Fruit fly (Drosophila melanogaster) whole organism, embryonic: ENCODE data around the gene CG4009.
A peak's percentile ranks its signal among the peaks of the same experiment; 100 is the strongest.

Experiments used
- Ada2b ChIP-seq: fragments of 200-800 bp; sonication (Bioruptor generic); IDR thresholded peaks from 2 replicates; pipeline ENCODE4 v1.3.6; 2022; ENCODE audit warnings: missing biosample characterization, missing genetic modification characterization
- Asciz ChIP-seq: fragments of 200-800 bp; sonication (Bioruptor generic); optimal IDR thresholded peaks from 2 replicates; lab custom pipeline; 2017; ENCODE audit warnings: missing biosample characterization, mild to moderate bottlenecking, missing genetic modification characterization, missing genetic modification reagents
- BEAF-32 ChIP-seq: fragments of 200-800 bp; sonication (Bioruptor generic); optimal IDR thresholded peaks from 3 replicates; lab custom pipeline; 2017; ENCODE audit warnings: missing biosample characterization, missing genetic modification characterization, mild to moderate bottlenecking, moderate library complexity, missing genetic modification reagents
- Blimp-1 ChIP-seq: fragments of 200-800 bp; sonication (Bioruptor generic); optimal IDR thresholded peaks from 3 replicates; lab custom pipeline; 2018; ENCODE audit warnings: missing biosample characterization, missing genetic modification characterization, mild to moderate bottlenecking, moderate library complexity, missing genetic modification reagents
- CG10979 ChIP-seq: fragments of 200-800 bp; sonication (Bioruptor generic); optimal IDR thresholded peaks from 2 replicates; lab custom pipeline; 2018; ENCODE audit warnings: missing biosample characterization, mild to moderate bottlenecking, missing genetic modification characterization, moderate library complexity
- CG11247 ChIP-seq: fragments of 200-800 bp; sonication (Bioruptor generic); IDR thresholded peaks from 2 replicates; pipeline ENCODE4 v1.3.6; 2022; ENCODE audit warnings: missing biosample characterization, missing genetic modification characterization
- CG11696 ChIP-seq: fragments of 200-800 bp; sonication (Bioruptor generic); IDR thresholded peaks from 2 replicates; pipeline ENCODE4 v1.3.6; 2022; ENCODE audit warnings: missing biosample characterization, missing genetic modification characterization
- CG12659 ChIP-seq: fragments of 200-800 bp; sonication (Bioruptor generic); optimal IDR thresholded peaks from 3 replicates; lab custom pipeline; 2017; ENCODE audit warnings: mild to moderate bottlenecking, missing biosample characterization, missing genetic modification reagents, missing genetic modification characterization
- CG14050 ChIP-seq: fragments of 200-800 bp; sonication (Bioruptor generic); IDR thresholded peaks from 3 replicates; pipeline ENCODE4 v1.3.6; 2022; ENCODE audit warnings: missing biosample characterization, missing genetic modification characterization
- CG15514 ChIP-seq: fragments of 200-800 bp; sonication (Bioruptor generic); optimal IDR thresholded peaks from 3 replicates; lab custom pipeline; 2017; ENCODE audit warnings: missing biosample characterization, missing genetic modification characterization, mild to moderate bottlenecking, moderate library complexity, missing genetic modification reagents
- CG17328 ChIP-seq: fragments of 200-800 bp; sonication (Bioruptor generic); IDR thresholded peaks from 2 replicates; pipeline ENCODE4 v1.3.6; 2022; ENCODE audit warnings: missing biosample characterization, missing genetic modification characterization
- CG1792 ChIP-seq: fragments of 200-800 bp; sonication (Bioruptor generic); optimal IDR thresholded peaks from 2 replicates; lab custom pipeline; 2016; ENCODE audit warnings: missing biosample characterization, missing genetic modification characterization
- CG30403 ChIP-seq: fragments of 200-800 bp; sonication (Bioruptor generic); optimal IDR thresholded peaks from 3 replicates; lab custom pipeline; 2016; ENCODE audit warnings: missing biosample characterization, missing genetic modification characterization
- CG3065 ChIP-seq: fragments of 200-800 bp; sonication (Bioruptor generic); optimal IDR thresholded peaks from 2 replicates; lab custom pipeline; 2016; ENCODE audit warnings: missing biosample characterization, missing genetic modification characterization
- CG3407 ChIP-seq: fragments of 200-800 bp; sonication (Bioruptor generic); optimal IDR thresholded peaks from 2 replicates; lab custom pipeline; 2018; ENCODE audit warnings: missing biosample characterization, mild to moderate bottlenecking, missing genetic modification characterization
- CG3995 ChIP-seq: fragments of 200-800 bp; sonication (Bioruptor generic); optimal IDR thresholded peaks from 3 replicates; lab custom pipeline; 2016; ENCODE audit warnings: missing biosample characterization, missing genetic modification characterization
- CG6689 ChIP-seq: fragments of 200-800 bp; sonication (Bioruptor generic); IDR thresholded peaks from 2 replicates; pipeline ENCODE4 v1.3.6; 2022; ENCODE audit warnings: missing biosample characterization, missing genetic modification characterization
- CG7357 ChIP-seq: fragments of 200-800 bp; sonication (Bioruptor generic); IDR thresholded peaks from 3 replicates; pipeline ENCODE4 v1.3.6; 2022; ENCODE audit warnings: missing biosample characterization, missing genetic modification characterization
- CG7556 ChIP-seq: fragments of 200-800 bp; sonication (Bioruptor generic); optimal IDR thresholded peaks from 2 replicates; lab custom pipeline; 2017; ENCODE audit warnings: missing biosample characterization, mild to moderate bottlenecking, missing genetic modification characterization
- CG8089 ChIP-seq: fragments of 200-800 bp; sonication (Bioruptor generic); optimal IDR thresholded peaks from 3 replicates; lab custom pipeline; 2016; ENCODE audit warnings: missing biosample characterization, missing genetic modification characterization
- CG8944 ChIP-seq: fragments of 200-800 bp; sonication (Bioruptor generic); optimal IDR thresholded peaks from 3 replicates; lab custom pipeline; 2016; ENCODE audit warnings: missing biosample characterization, missing genetic modification characterization
- CG9437 ChIP-seq: fragments of 200-800 bp; sonication (Bioruptor generic); optimal IDR thresholded peaks from 2 replicates; lab custom pipeline; 2018; ENCODE audit warnings: missing biosample characterization, mild to moderate bottlenecking, missing genetic modification characterization
- CHES-1-like ChIP-seq: fragments of 200-800 bp; sonication (Bioruptor generic); optimal IDR thresholded peaks from 2 replicates; lab custom pipeline; 2016; ENCODE audit warnings: missing biosample characterization, missing genetic modification characterization
- Hey ChIP-seq: fragments of 200-800 bp; sonication (Bioruptor generic); optimal IDR thresholded peaks from 3 replicates; lab custom pipeline; 2018; ENCODE audit warnings: missing biosample characterization, mild to moderate bottlenecking, missing genetic modification characterization
- Hmr ChIP-seq: fragments of 200-800 bp; sonication (Bioruptor generic); optimal IDR thresholded peaks from 3 replicates; lab custom pipeline; 2017; ENCODE audit warnings: mild to moderate bottlenecking, missing biosample characterization, missing genetic modification reagents, missing genetic modification characterization
- Hr3 ChIP-seq: fragments of 200-800 bp; sonication (Bioruptor generic); optimal IDR thresholded peaks from 3 replicates; lab custom pipeline; 2016; ENCODE audit warnings: missing biosample characterization, missing genetic modification characterization
- NC2β ChIP-seq: fragments of 200-800 bp; sonication (Bioruptor generic); optimal IDR thresholded peaks from 2 replicates; lab custom pipeline; 2016; ENCODE audit warnings: missing biosample characterization, missing genetic modification characterization
- ash1 ChIP-seq: fragments of 200-800 bp; sonication (Bioruptor generic); optimal IDR thresholded peaks from 2 replicates; lab custom pipeline; 2018; ENCODE audit warnings: missing biosample characterization, mild to moderate bottlenecking, missing genetic modification characterization
- bbx ChIP-seq: fragments of 200-800 bp; sonication (Bioruptor generic); IDR thresholded peaks from 2 replicates; pipeline ENCODE4 v1.3.6; 2022; ENCODE audit warnings: missing biosample characterization, missing genetic modification characterization; ENCODE audit not compliant: partially characterized antibody
- chn ChIP-seq: fragments of 200-800 bp; sonication (Bioruptor generic); optimal IDR thresholded peaks from 2 replicates; lab custom pipeline; 2016; ENCODE audit warnings: missing biosample characterization, missing genetic modification characterization
- corto ChIP-seq: fragments of 200-800 bp; sonication (Bioruptor generic); optimal IDR thresholded peaks from 2 replicates; lab custom pipeline; 2016; ENCODE audit warnings: missing biosample characterization, mild to moderate bottlenecking, missing genetic modification characterization, moderate library complexity
- dpn ChIP-seq, 2 experiments: fragments of 200-800 bp; sonication (Bioruptor generic); optimal IDR thresholded peaks; 3 replicates each; lab custom pipeline; 2016; ENCODE audit warnings: missing biosample characterization in 2 of 2, missing genetic modification characterization in 2 of 2
- gce ChIP-seq: fragments of 200-800 bp; sonication (Bioruptor generic); IDR thresholded peaks from 3 replicates; pipeline ENCODE4 v1.3.6; 2022; ENCODE audit warnings: missing biosample characterization, missing genetic modification characterization
- insv ChIP-seq, 2 experiments: fragments of 200-800 bp; sonication (Bioruptor generic); optimal IDR thresholded peaks; 3 replicates each; lab custom pipeline; 2016 to 2018; ENCODE audit warnings: missing biosample characterization in 2 of 2, missing genetic modification characterization in 2 of 2
- jigr1 ChIP-seq: fragments of 200-800 bp; sonication (Bioruptor generic); IDR thresholded peaks from 3 replicates; pipeline ENCODE4 v1.3.6; 2022; ENCODE audit warnings: missing biosample characterization, missing genetic modification characterization
- lbe ChIP-seq: fragments of 200-800 bp; sonication (Bioruptor generic); optimal IDR thresholded peaks from 2 replicates; lab custom pipeline; 2016; ENCODE audit warnings: missing biosample characterization, mild to moderate bottlenecking, missing genetic modification characterization
- lola ChIP-seq, 3 experiments: fragments of >200 bp in 2 of 3; fragments of 200-800 bp in 1 of 3; sonication (Bioruptor generic) in 1 of 3; optimal IDR thresholded peaks; 2 replicates each; lab custom pipeline; 2017 to 2019; ENCODE audit warnings: missing biosample characterization in 3 of 3, missing genetic modification characterization in 3 of 3, mild to moderate bottlenecking in 1 of 3, moderate library complexity in 1 of 3
- mam ChIP-seq: fragments of 200-800 bp; sonication (Bioruptor generic); optimal IDR thresholded peaks from 3 replicates; lab custom pipeline; 2016; ENCODE audit warnings: missing biosample characterization, missing genetic modification characterization
- nerfin-2 ChIP-seq: fragments of 200-800 bp; sonication (Bioruptor generic); IDR thresholded peaks from 2 replicates; pipeline ENCODE4 v1.3.6; 2022; ENCODE audit warnings: missing biosample characterization, missing genetic modification characterization; ENCODE audit not compliant: partially characterized antibody
- row ChIP-seq: fragments of 200-800 bp; sonication (Bioruptor generic); IDR thresholded peaks from 3 replicates; pipeline ENCODE4 v1.3.6; 2022; ENCODE audit warnings: missing biosample characterization, missing genetic modification characterization
- run ChIP-seq: fragments of 200-800 bp; sonication (Bioruptor generic); optimal IDR thresholded peaks from 3 replicates; lab custom pipeline; 2018; ENCODE audit warnings: missing biosample characterization, mild to moderate bottlenecking, missing genetic modification characterization
- sc ChIP-seq, 3 experiments: fragments of >200 bp in 2 of 3; fragments of 200-800 bp in 1 of 3; sonication (Bioruptor generic) in 1 of 3; optimal IDR thresholded peaks; 2 replicates in 2 of 3; 3 replicates in 1 of 3; lab custom pipeline; 2017; ENCODE audit warnings: mild to moderate bottlenecking in 1 of 3, missing biosample characterization in 1 of 3, missing genetic modification characterization in 1 of 3, missing genetic modification reagents in 1 of 3
- sd ChIP-seq: fragments of 200-800 bp; sonication (Bioruptor generic); optimal IDR thresholded peaks from 3 replicates; lab custom pipeline; 2018; ENCODE audit warnings: missing biosample characterization, mild to moderate bottlenecking, missing genetic modification characterization, moderate library complexity
- tin ChIP-seq: fragments of 200-800 bp; sonication (Bioruptor generic); optimal IDR thresholded peaks from 3 replicates; lab custom pipeline; 2016; ENCODE audit warnings: missing biosample characterization, missing genetic modification characterization
- tx ChIP-seq: fragments of 200-800 bp; sonication (Bioruptor generic); optimal IDR thresholded peaks from 2 replicates; lab custom pipeline; 2016; ENCODE audit warnings: missing biosample characterization, missing genetic modification characterization
- unc-4 ChIP-seq: fragments of 200-800 bp; sonication (Bioruptor generic); IDR thresholded peaks from 2 replicates; pipeline ENCODE4 v1.3.6; 2022; ENCODE audit warnings: missing biosample characterization, missing genetic modification characterization; ENCODE audit not compliant: partially characterized antibody
- wdn ChIP-seq: fragments of 200-800 bp; sonication (Bioruptor generic); IDR thresholded peaks from 2 replicates; pipeline ENCODE4 v1.3.6; 2022; ENCODE audit warnings: missing biosample characterization, missing genetic modification characterization
- zen2 ChIP-seq: fragments of 200-800 bp; sonication (Bioruptor generic); IDR thresholded peaks from 3 replicates; pipeline ENCODE4 v1.3.6; 2022; ENCODE audit warnings: missing biosample characterization, missing genetic modification characterization; ENCODE audit not compliant: partially characterized antibody

CG4009 gene

DNA sequence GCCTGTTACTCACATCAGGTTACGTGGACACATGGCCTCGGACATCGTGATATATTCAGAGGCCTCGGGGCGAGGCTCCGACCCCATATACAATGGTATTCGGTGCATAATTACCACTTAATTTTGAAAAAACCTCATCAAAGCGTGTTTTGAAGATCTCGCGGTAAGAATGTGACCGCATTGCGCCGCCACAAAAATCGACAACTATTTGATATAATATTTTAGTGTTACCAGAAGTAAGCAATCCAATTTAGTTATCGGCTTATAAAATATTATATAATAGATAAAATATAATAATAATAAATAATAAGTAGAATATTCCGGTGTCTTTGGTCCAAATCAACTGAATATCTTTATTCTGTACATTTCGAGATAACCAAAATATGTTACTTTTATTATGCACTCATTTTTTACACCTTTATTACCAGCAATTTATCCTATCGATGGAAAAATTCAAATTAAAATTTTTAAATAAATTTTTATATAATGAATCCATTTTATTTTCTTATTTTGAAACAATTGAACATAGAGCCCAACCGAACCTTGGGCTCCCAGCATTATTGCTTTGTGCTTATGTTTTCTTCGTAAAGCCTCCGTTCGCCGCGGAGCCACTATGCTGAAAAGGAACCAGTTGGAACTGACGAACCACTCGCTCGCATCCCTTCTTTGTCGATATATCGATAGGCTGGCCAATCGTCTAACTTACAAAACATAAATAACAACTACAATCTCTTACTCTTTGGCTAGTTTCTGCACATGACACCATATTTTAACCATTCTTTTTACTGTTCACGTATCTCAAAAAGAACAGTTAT is 4.4 kb upstream of the CG4009 start, which contains the start of the genes CG18213 and Trm7-32 (continued):
- peak; percentile 29 for TF ChIP-seq CHES-1-like
- TF ChIP-seq CG14050 = no peak
- no peak for TF ChIP-seq ash1
- no peak for TF ChIP-seq Hey (tag; lab: Kevin White, UChicago)
- peak; percentile 89 for TF ChIP-seq row
- no peak for TF ChIP-seq gce (GFP tag; lab: Robert Waterston, UW)
- no peak for TF ChIP-seq NC2β (GFP tag; lab: Kevin White, UChicago)
- TF ChIP-seq sd (tag; lab: Kevin White, UChicago) = no peak
- TF ChIP-seq CG11247 (GFP tag; lab: Robert Waterston, UW) = no peak
- TF ChIP-seq mam (GFP tag; lab: Kevin White, UChicago) = peak; percentile 40
- TF ChIP-seq zen2 (GFP tag; lab: Robert Waterston, UW) = peak; percentile 69
- TF ChIP-seq unc-4 (GFP tag; lab: Robert Waterston, UW) = peak; percentile 81
- TF ChIP-seq CG3407 (GFP tag; lab: Kevin White, UChicago) = no peak
- TF ChIP-seq CG9437 (GFP tag; lab: Kevin White, UChicago) = no peak
- TF ChIP-seq tin (GFP tag; lab: Kevin White, UChicago) = peak; percentile 18
- peak; percentile 89 for TF ChIP-seq bbx (GFP tag; lab: Robert Waterston, UW)
- TF ChIP-seq CG7556 (GFP tag; lab: Kevin White, UChicago) = no peak
- TF ChIP-seq jigr1 (GFP tag; lab: Robert Waterston, UW) = no peak
- TF ChIP-seq CG3065 (GFP tag; lab: Kevin White, UChicago) = no peak
- no peak for TF ChIP-seq sc (optimal IDR thresholded peaks at IDR 0.05; lab: Kevin White, UChicago)
- TF ChIP-seq sc (GFP tag; optimal IDR thresholded peaks at IDR 0.05; lab: Kevin White, UChicago) = no peak
- no peak for TF ChIP-seq wdn (GFP tag; lab: Robert Waterston, UW)
- no peak for TF ChIP-seq tx
- TF ChIP-seq CG8089 (GFP tag; lab: Kevin White, UChicago) = no peak
- TF ChIP-seq CG8944 = no peak
- no peak for TF ChIP-seq Blimp-1 (GFP tag; lab: Kevin White, UChicago)
- TF ChIP-seq CG11696 (GFP tag; lab: Robert Waterston, UW) = no peak
- TF ChIP-seq CG12659 (GFP tag; lab: Kevin White, UChicago) = peak; percentile 55
- no peak for TF ChIP-seq Hmr (GFP tag; lab: Kevin White, UChicago)
- TF ChIP-seq CG10979 (tag; lab: Kevin White, UChicago) = peak; percentile 18
- no peak for TF ChIP-seq CG7357 (GFP tag; lab: Robert Waterston, UW)
- TF ChIP-seq lola (GFP tag; optimal IDR thresholded peaks at IDR 0.05; lab: Kevin White, UChicago) = no peak
- no peak for TF ChIP-seq lbe (GFP tag; lab: Kevin White, UChicago)
- TF ChIP-seq corto (GFP tag; lab: Kevin White, UChicago) = no peak
- TF ChIP-seq CG1792 (GFP tag; lab: Kevin White, UChicago) = no peak
- peak; percentile 12 for TF ChIP-seq CG3995 (GFP tag; lab: Kevin White, UChicago)
- peak in 1 of 2 experiments; percentile 34 for TF ChIP-seq dpn (GFP tag; optimal IDR thresholded peaks at IDR 0.05; lab: Kevin White, UChicago)
- TF ChIP-seq Ada2b (GFP tag; lab: Robert Waterston, UW) = no peak
- no peak for TF ChIP-seq Hr3 (GFP tag; lab: Kevin White, UChicago)
- TF ChIP-seq CG17328 (GFP tag; lab: Robert Waterston, UW) = no peak
- peak; percentile 4 for TF ChIP-seq CG30403 (GFP tag; lab: Kevin White, UChicago)
- TF ChIP-seq BEAF-32 (GFP tag; lab: Kevin White, UChicago) = peak; percentile 78
- peak in 1 of 2 experiments; percentile 18 for TF ChIP-seq insv (GFP tag; optimal IDR thresholded peaks at IDR 0.05; lab: Kevin White, UChicago)
- TF ChIP-seq CG15514 (GFP tag; lab: Kevin White, UChicago) = peak; percentile 99
- no peak for TF ChIP-seq chn (GFP tag; lab: Kevin White, UChicago)
- no peak for TF ChIP-seq Asciz
- TF ChIP-seq CG6689 = no peak
- no peak for TF ChIP-seq run
- peak; percentile 36; the same call in 1 of the 2 replicates for TF ChIP-seq nerfin-2 (GFP tag; lab: Robert Waterston, UW)
